Fruit fly (Drosophila melanogaster): ENCODE measurements around the gene CG33116.

Gene CG33116

DNA sequence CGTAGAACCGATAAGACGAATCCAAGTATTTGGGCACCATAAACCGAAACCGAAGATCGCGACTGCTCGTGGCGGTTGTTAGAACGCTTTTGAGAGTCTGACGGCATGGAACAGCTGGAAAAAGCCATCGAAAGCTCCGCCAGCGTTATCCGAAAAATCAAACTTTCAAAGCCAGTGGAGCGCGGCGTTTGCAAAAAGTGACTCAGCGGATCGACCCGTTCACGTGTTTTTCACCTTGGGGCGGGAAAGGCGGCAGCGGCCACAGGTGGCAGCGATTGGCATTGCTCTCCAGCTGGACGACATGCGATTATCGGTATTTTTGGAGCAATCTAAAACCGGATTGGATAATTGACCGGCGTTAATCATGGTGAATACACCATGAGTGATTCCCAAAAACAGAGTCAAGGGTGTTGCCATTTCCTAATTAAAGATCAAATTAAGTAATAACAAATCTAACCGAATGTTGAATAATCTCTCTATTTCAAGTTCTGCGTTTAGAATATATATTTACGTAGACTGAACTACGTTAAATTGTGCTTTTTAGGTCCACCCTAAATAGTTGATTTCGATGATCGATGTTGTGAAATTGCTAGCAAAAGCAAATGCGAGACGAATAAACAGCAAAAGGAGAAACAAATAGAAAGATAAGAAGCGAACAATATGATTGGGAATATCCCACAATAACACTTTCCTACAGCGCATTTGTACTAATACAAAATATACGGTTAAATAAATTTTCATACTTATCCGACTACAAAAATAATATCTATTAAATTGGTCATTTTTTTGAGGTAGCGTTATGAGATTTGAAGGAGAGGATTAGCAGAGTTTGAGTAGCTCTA lies 13.8 kb downstream of the CG33116 start, which contains the start of gene CG10337 (continued):
- TF ChIP-seq Eip74EF (GFP tag; optimal IDR thresholded peaks at IDR 0.05): peak in 1 of 2 experiments; percentile 27
- peak; percentile 37 for TF ChIP-seq CG18619 (GFP tag; optimal IDR thresholded peaks at IDR 0.05)
- no peak for TF ChIP-seq ems (GFP tag; optimal IDR thresholded peaks at IDR 0.05)
- TF ChIP-seq HLH54F (GFP tag; optimal IDR thresholded peaks at IDR 0.05): peak; percentile 37
- peak; percentile 41 for TF ChIP-seq tap (tag; optimal IDR thresholded peaks at IDR 0.05)
- no peak for TF ChIP-seq crc (GFP tag; optimal IDR thresholded peaks at IDR 0.05)
- TF ChIP-seq p53 (GFP tag; optimal IDR thresholded peaks at IDR 0.05): no peak
- no peak for TF ChIP-seq Ravus (GFP tag; IDR thresholded peaks at IDR 0.05)
- peak; percentile 1 for TF ChIP-seq CG2116 (GFP tag; optimal IDR thresholded peaks at IDR 0.05)
- TF ChIP-seq CG7745 (tag; optimal IDR thresholded peaks at IDR 0.05): no peak
- TF ChIP-seq CG10565 (GFP tag; optimal IDR thresholded peaks at IDR 0.05): no peak
- no peak for TF ChIP-seq stc (GFP tag; IDR thresholded peaks at IDR 0.05)
- TF ChIP-seq fd64A (GFP tag; optimal IDR thresholded peaks at IDR 0.05): peak; percentile 23
- TF ChIP-seq so (GFP tag; IDR thresholded peaks at IDR 0.05): peak; percentile 71
- TF ChIP-seq amos (GFP tag; IDR thresholded peaks at IDR 0.05; ENCODE audit: partially characterized antibody): no peak
- peak; percentile 17 for TF ChIP-seq schlank (tag; optimal IDR thresholded peaks at IDR 0.05)
- peak; percentile 27 for TF ChIP-seq oc (tag; optimal IDR thresholded peaks at IDR 0.05)
- TF ChIP-seq nerfin-2 (GFP tag; IDR thresholded peaks at IDR 0.05; ENCODE audit: partially characterized antibody): no peak
- peak; percentile 43 for TF ChIP-seq CG10267 (tag; optimal IDR thresholded peaks at IDR 0.05)
- no peak for TF ChIP-seq Antp (GFP tag; optimal IDR thresholded peaks at IDR 0.05)
- no peak for TF ChIP-seq yki (optimal IDR thresholded peaks at IDR 0.05)
- TF ChIP-seq trem (tag; optimal IDR thresholded peaks at IDR 0.05): no peak
- no peak for TF ChIP-seq CG10462 (GFP tag; optimal IDR thresholded peaks at IDR 0.05)
- TF ChIP-seq CG1792 (GFP tag; optimal IDR thresholded peaks at IDR 0.05): no peak
- TF ChIP-seq Tbp (GFP tag; optimal IDR thresholded peaks at IDR 0.05): no peak
- TF ChIP-seq CG8359 (GFP tag; optimal IDR thresholded peaks at IDR 0.05; ENCODE audit: borderline replicate concordance): no peak
- TF ChIP-seq gsb-n (tag; optimal IDR thresholded peaks at IDR 0.05): no peak
- TF ChIP-seq Dek (tag; optimal IDR thresholded peaks at IDR 0.05): peak; percentile 46
- peak; percentile 9 for TF ChIP-seq CG4424 (GFP tag; optimal IDR thresholded peaks at IDR 0.05)
- peak; percentile 25; the same call in 1 of the 2 replicates for TF ChIP-seq Ptx1 (GFP tag; IDR thresholded peaks at IDR 0.05)
- TF ChIP-seq sob (GFP tag; IDR thresholded peaks at IDR 0.05): 0 out of 2 replicates have a peak, but pooled peaks have one; percentile 32
- TF ChIP-seq gt (GFP tag; IDR thresholded peaks at IDR 0.05): no peak
- no peak for TF ChIP-seq CG16813 (GFP tag; IDR thresholded peaks at IDR 0.05; ENCODE audit: partially characterized antibody)
- no peak for TF ChIP-seq CG34422 (GFP tag; IDR thresholded peaks at IDR 0.05)
- peak; percentile 22 for TF ChIP-seq CG1647 (GFP tag; optimal IDR thresholded peaks at IDR 0.05)
- peak; percentile 47 for TF ChIP-seq CG30403 (GFP tag; optimal IDR thresholded peaks at IDR 0.05)
- TF ChIP-seq CG10979 (tag; optimal IDR thresholded peaks at IDR 0.05): peak; percentile 29
- peak; percentile 35 for TF ChIP-seq CG4617 (GFP tag; optimal IDR thresholded peaks at IDR 0.05; ENCODE audit: borderline replicate concordance)
- no peak for TF ChIP-seq zfh2 (GFP tag; optimal IDR thresholded peaks at IDR 0.05)
- no peak for TF ChIP-seq Poxn (GFP tag; IDR thresholded peaks at IDR 0.05)
- peak; percentile 42 for TF ChIP-seq mirr (GFP tag; optimal IDR thresholded peaks at IDR 0.05)
- no peak for TF ChIP-seq CG14014 (GFP tag; IDR thresholded peaks at IDR 0.05)
- TF ChIP-seq HHEX (GFP tag; optimal IDR thresholded peaks at IDR 0.05): peak; percentile 40
- no peak for TF ChIP-seq tll (GFP tag; optimal IDR thresholded peaks at IDR 0.05)
- no peak for TF ChIP-seq CG8290 (GFP tag; optimal IDR thresholded peaks at IDR 0.05)
- TF ChIP-seq CG8290 (tag; optimal IDR thresholded peaks at IDR 0.05): peak in 1 of 2 experiments; percentile 77
- TF ChIP-seq CG3163 (GFP tag; optimal IDR thresholded peaks at IDR 0.05): no peak
- no peak for TF ChIP-seq Usf (GFP tag; optimal IDR thresholded peaks at IDR 0.05)
- TF ChIP-seq tgo (GFP tag; IDR thresholded peaks at IDR 0.05): no peak
- TF ChIP-seq z (GFP tag; IDR thresholded peaks at IDR 0.05): no peak
